Worm (Caenorhabditis elegans) whole organism, young adult: ENCODE results near the gene set-14.

Experiments
- B0035.1 ChIP-seq: sonication (generic microtip); optimal IDR thresholded peaks from 2 replicates; lab custom pipeline; 2016; ENCODE audit warnings: missing genetic modification characterization, mild to moderate bottlenecking, missing compliant biosample characterization, missing genotype, missing genetic modification reagents
- atf-7 ChIP-seq: sonication (generic microtip); optimal IDR thresholded peaks from 2 replicates; lab custom pipeline; 2017; ENCODE audit warnings: mild to moderate bottlenecking, missing genetic modification characterization, missing compliant biosample characterization
- attf-6 ChIP-seq: fragments of 200-800 bp; sonication (Bioruptor generic); IDR thresholded peaks from 2 replicates; pipeline ENCODE4 v1.3.6; 2022; ENCODE audit warnings: missing genetic modification reagents, missing genetic modification characterization, missing compliant biosample characterization
- dox-1 ChIP-seq: fragments of 200-800 bp; sonication (Bioruptor generic); IDR thresholded peaks from 2 replicates; pipeline ENCODE4 v1.3.6; 2022; ENCODE audit warnings: missing genetic modification reagents, missing genetic modification characterization, missing compliant biosample characterization
- egl-18 ChIP-seq: fragments of 200-800 bp; sonication (Bioruptor generic); IDR thresholded peaks from 2 replicates; pipeline ENCODE4 v1.3.6; 2022; ENCODE audit warnings: missing genetic modification reagents, missing genetic modification characterization, missing compliant biosample characterization
- ekl-4 ChIP-seq: fragments of 200-800 bp; sonication (Bioruptor generic); IDR thresholded peaks from 2 replicates; pipeline ENCODE4 v1.3.6; 2022; ENCODE audit warnings: missing genetic modification reagents, missing genetic modification characterization, missing compliant biosample characterization
- hrde-1 ChIP-seq: sonication (generic microtip); optimal IDR thresholded peaks from 2 replicates; lab custom pipeline; 2016; ENCODE audit warnings: missing genetic modification characterization, mild to moderate bottlenecking, missing compliant biosample characterization, moderate library complexity, missing genotype, missing genetic modification reagents, borderline replicate concordance
- let-526 ChIP-seq: fragments of 200-800 bp; sonication (Bioruptor generic); IDR thresholded peaks from 2 replicates; pipeline ENCODE4 v1.3.6; 2022; ENCODE audit warnings: missing genetic modification reagents, missing genetic modification characterization, missing compliant biosample characterization
- lsy-27 ChIP-seq: sonication (generic microtip); optimal IDR thresholded peaks from 2 replicates; lab custom pipeline; 2017; ENCODE audit warnings: missing genetic modification characterization, mild to moderate bottlenecking, missing compliant biosample characterization, antibody characterized with exemption, missing genotype, borderline replicate concordance; ENCODE audit not compliant: insufficient read depth
- unc-62 ChIP-seq: fragments of 150-350 bp; optimal IDR thresholded peaks from 2 replicates; lab custom pipeline; 2014; ENCODE audit warnings: missing biosample characterization, missing genetic modification reagents, missing genetic modification characterization

ce11 chrII:10784248-10784647 is 11.8 kb downstream of the set-14 start:
- no peak for TF ChIP-seq ekl-4
- no peak for TF ChIP-seq B0035.1 (tag; lab: Kevin White, UChicago)
- TF ChIP-seq unc-62 (GFP tag; lab: Kevin White, UChicago), result no peak
- no peak for TF ChIP-seq dox-1
- TF ChIP-seq hrde-1 (tag; lab: Kevin White, UChicago), result no peak
- TF ChIP-seq atf-7, result no peak
- TF ChIP-seq lsy-27 (tag; lab: Kevin White, UChicago), result no peak
- no peak for TF ChIP-seq egl-18 (GFP tag; lab: Robert Waterston, UW)
- TF ChIP-seq attf-6, result no peak
- no peak for TF ChIP-seq let-526
